Fruit fly (Drosophila melanogaster) whole organism, wandering third instar larva: ENCODE results near the gene Chchd3.

Experiments used
- Dfd ChIP-seq: fragments of >200 bp; optimal IDR thresholded peaks from 2 replicates; lab custom pipeline; 2017; ENCODE audit warnings: missing biosample characterization, missing genetic modification characterization
- foxo ChIP-seq, 2 experiments: fragments of 200-800 bp; sonication (Bioruptor generic); optimal IDR thresholded peaks; 2 replicates in 1 of 2; 3 replicates in 1 of 2; lab custom pipeline; 2016 to 2017; ENCODE audit warnings: missing biosample characterization in 2 of 2, missing genetic modification characterization in 2 of 2
- h ChIP-seq: fragments of 200-800 bp; sonication (Bioruptor generic); optimal IDR thresholded peaks from 3 replicates; lab custom pipeline; 2016; ENCODE audit warnings: missing biosample characterization, mild to moderate bottlenecking, missing genetic modification characterization
- rgr ChIP-seq: fragments of 200-800 bp; sonication (Bioruptor generic); optimal IDR thresholded peaks from 3 replicates; lab custom pipeline; 2016; ENCODE audit warnings: missing biosample characterization, mild to moderate bottlenecking, missing genetic modification characterization
- sage ChIP-seq: fragments of 200-800 bp; sonication (Bioruptor generic); optimal IDR thresholded peaks from 2 replicates; lab custom pipeline; 2016; ENCODE audit warnings: missing biosample characterization, mild to moderate bottlenecking, missing genetic modification characterization

- TF ChIP-seq h (GFP tag; lab: Kevin White, UChicago) (peak; percentile 20), rgr (GFP tag; lab: Kevin White, UChicago) (peak; percentile 3), Dfd (GFP tag; lab: Kevin White, UChicago) (no peak), sage (GFP tag; lab: Kevin White, UChicago) (peak; percentile 19), foxo (GFP tag; optimal IDR thresholded peaks at IDR 0.05; lab: Kevin White, UChicago) (peak in 1 of 2 experiments; percentile 48)
These were observed 8.7 kb upstream of the Chchd3 start for dm6 chr3R:31062344-31062964.
